Worm (Caenorhabditis elegans) whole organism, late embryonic: ENCODE results near the gene C44C1.6.

Experiments used
- K02D7.2 ChIP-seq: sonication (generic microtip); optimal IDR thresholded peaks from 2 replicates; lab custom pipeline; 2017; ENCODE audit warnings: mild to moderate bottlenecking, missing genetic modification characterization, missing compliant biosample characterization
- ama-1 ChIP-seq: fragments of 150-350 bp; optimal IDR thresholded peaks from 2 replicates; lab custom pipeline; 2014
- dmd-4 ChIP-seq: sonication (generic microtip); optimal IDR thresholded peaks from 2 replicates; lab custom pipeline; 2016; ENCODE audit warnings: borderline replicate concordance, missing genetic modification characterization, missing compliant biosample characterization
- fkh-6 ChIP-seq: sonication (generic microtip); optimal IDR thresholded peaks from 2 replicates; lab custom pipeline; 2016; ENCODE audit warnings: missing genetic modification characterization, missing compliant biosample characterization
- hlh-15 ChIP-seq: sonication (generic microtip); optimal IDR thresholded peaks from 2 replicates; lab custom pipeline; 2016; ENCODE audit warnings: missing genetic modification characterization, missing compliant biosample characterization
- hlh-30 ChIP-seq: sonication (generic microtip); optimal IDR thresholded peaks from 2 replicates; lab custom pipeline; 2017; ENCODE audit warnings: antibody characterized with exemption, missing genetic modification characterization, missing compliant biosample characterization; ENCODE audit not compliant: insufficient read depth
- mec-3 ChIP-seq: sonication (generic microtip); optimal IDR thresholded peaks from 2 replicates; lab custom pipeline; 2016; ENCODE audit warnings: borderline replicate concordance, missing genetic modification characterization, missing compliant biosample characterization
- nfya-1 ChIP-seq: sonication (generic microtip); optimal IDR thresholded peaks from 2 replicates; lab custom pipeline; 2017; ENCODE audit warnings: missing genetic modification characterization, mild to moderate bottlenecking, missing compliant biosample characterization, antibody characterized with exemption, moderate library complexity
- pha-4 ChIP-seq: fragments of 150-350 bp; optimal IDR thresholded peaks from 2 replicates; lab custom pipeline; 2018; ENCODE audit warnings: missing biosample characterization, missing genetic modification reagents, missing genetic modification characterization
- pros-1 ChIP-seq: fragments of 150-350 bp; optimal IDR thresholded peaks from 2 replicates; lab custom pipeline; 2014; ENCODE audit warnings: missing biosample characterization, missing genetic modification reagents, missing genetic modification characterization
- unc-3 ChIP-seq, 2 experiments: fragments of 200-800 bp in 1 of 2; sonication (Bioruptor generic) in 1 of 2; sonication (generic microtip) in 1 of 2; conservative IDR thresholded peaks in 1 of 2; optimal IDR thresholded peaks in 1 of 2; 2 replicates each; pipeline versions ENCODE4 v1.3.6 to Lab custom; 2016 to 2022; ENCODE audit warnings: missing compliant biosample characterization in 2 of 2, missing genetic modification characterization in 2 of 2, missing genetic modification reagents in 1 of 2

Gene C44C1.6

DNA sequence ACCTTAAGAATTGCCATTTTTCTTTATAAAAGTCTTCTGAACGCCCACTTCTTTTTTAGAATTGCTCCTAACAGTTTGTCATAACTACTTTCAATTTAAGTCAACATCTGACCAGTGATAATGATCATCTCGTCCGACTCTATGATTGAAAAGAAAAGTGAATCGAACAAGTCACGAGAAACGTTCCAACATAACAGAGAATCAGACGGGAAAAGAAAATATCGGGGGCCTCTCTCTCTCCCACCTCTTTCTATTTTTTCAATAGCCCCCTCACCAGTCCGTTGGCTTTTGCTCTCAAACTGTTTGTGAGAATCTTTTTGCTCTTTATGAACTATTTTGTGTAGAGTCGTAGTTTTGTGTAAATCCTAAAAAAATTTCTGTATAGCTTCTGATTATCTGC lies 42.4 kb downstream of the C44C1.6 start:
- TF ChIP-seq K02D7.2 (tag; lab: Kevin White, UChicago) (no peak), dmd-4 (tag; lab: Kevin White, UChicago) (no peak)

DNA sequence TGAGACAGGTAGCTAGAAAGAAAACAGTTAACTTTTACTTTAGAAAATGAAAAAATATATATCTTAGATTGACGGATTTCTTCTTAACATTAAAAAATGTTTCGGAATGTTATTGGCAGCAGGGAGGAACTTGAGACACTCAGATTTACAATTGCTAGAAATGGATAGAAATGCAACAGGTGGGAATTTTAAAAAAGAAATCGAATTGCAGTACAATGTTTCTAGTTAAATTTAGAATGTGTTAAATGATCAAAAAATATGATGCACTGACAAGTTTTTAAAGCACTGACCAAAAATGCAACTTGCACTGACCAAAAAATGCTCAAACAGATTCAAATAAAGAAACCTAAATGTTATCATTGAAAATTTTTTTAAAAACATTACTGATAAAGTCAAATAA lies 43.9 kb downstream of the C44C1.6 start:
- TF ChIP-seq mec-3 (tag; lab: Kevin White, UChicago): no peak
- TF ChIP-seq pha-4 (tag; lab: Kevin White, UChicago): no peak
- TF ChIP-seq ama-1 (lab: Kevin White, UChicago): no peak
- no peak for TF ChIP-seq fkh-6
- no peak for TF ChIP-seq nfya-1 (tag; lab: Kevin White, UChicago)
- no peak for TF ChIP-seq unc-3 (GFP tag; conservative IDR thresholded peaks at IDR 0.05; lab: Robert Waterston, UW)
- no peak for TF ChIP-seq unc-3 (tag; optimal IDR thresholded peaks at IDR 0.05; lab: Kevin White, UChicago)
- TF ChIP-seq hlh-15 (tag; lab: Kevin White, UChicago): no peak
- TF ChIP-seq, all 69 proteins: peak for 0

DNA sequence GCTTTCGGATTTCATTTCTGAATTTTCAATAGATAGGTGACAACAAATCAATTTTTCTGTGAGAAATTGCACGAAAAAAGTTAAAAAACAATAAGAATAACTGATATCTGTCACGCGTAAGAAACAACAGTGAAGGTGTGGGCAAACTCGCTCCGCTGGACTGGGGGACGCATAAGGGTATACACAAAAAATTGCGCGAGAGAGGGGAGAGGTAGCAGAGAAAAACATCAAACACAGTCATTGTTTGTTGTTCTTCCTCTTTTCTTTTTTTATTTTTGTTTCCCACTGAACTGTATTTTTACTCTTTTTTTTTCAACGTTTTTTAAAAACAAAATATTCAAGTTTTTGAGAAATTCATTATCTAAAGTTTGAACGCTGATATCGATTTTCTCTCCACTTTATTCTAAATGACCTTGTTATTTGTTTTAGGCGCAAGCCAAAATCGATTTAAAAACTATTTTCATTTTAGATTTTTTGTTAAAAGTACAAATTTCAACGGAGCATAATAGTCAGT lies 45.5 kb downstream of the C44C1.6 start, which contains the start of the genes pifk-1 and tbc-11:
Gene pifk-1, minus strand, starts transcription at position 17 of the 514 bp plus-strand sequence.
Gene tbc-11, plus strand, starts transcription at position 464 of the 514 bp plus-strand sequence.
- TF ChIP-seq hlh-30 (tag; lab: Kevin White, UChicago) (peak; percentile 47), pros-1 (tag; lab: Kevin White, UChicago) (no peak)
